Fruit fly (Drosophila melanogaster) whole organism, pupa: ENCODE results near the gene CG6125.

Experiments used
- CG10348 ChIP-seq: fragments of 200-800 bp; sonication (Bioruptor generic); IDR thresholded peaks from 2 replicates; pipeline ENCODE4 v1.3.6; 2022; ENCODE audit warnings: missing biosample characterization, missing genetic modification characterization
- CG12605 ChIP-seq: fragments of 200-800 bp; sonication (Bioruptor generic); IDR thresholded peaks from 2 replicates; pipeline ENCODE4 v1.3.6; 2022; ENCODE audit warnings: missing biosample characterization, missing genetic modification characterization
- CG13204 ChIP-seq: fragments of 200-800 bp; sonication (Bioruptor generic); optimal IDR thresholded peaks from 2 replicates; lab custom pipeline; 2018; ENCODE audit warnings: missing biosample characterization, mild to moderate bottlenecking, missing genetic modification characterization, moderate library complexity
- CG14655 ChIP-seq: fragments of 200-800 bp; sonication (Bioruptor generic); optimal IDR thresholded peaks from 3 replicates; lab custom pipeline; 2017; ENCODE audit warnings: mild to moderate bottlenecking, missing biosample characterization, missing genetic modification reagents, missing genetic modification characterization
- CG15710 ChIP-seq: fragments of 200-800 bp; sonication (Bioruptor generic); optimal IDR thresholded peaks from 2 replicates; lab custom pipeline; 2018; ENCODE audit warnings: missing biosample characterization, mild to moderate bottlenecking, missing genetic modification characterization, moderate library complexity
- CG17806 ChIP-seq: fragments of 200-800 bp; sonication (Bioruptor generic); optimal IDR thresholded peaks from 2 replicates; lab custom pipeline; 2018; ENCODE audit warnings: missing biosample characterization, mild to moderate bottlenecking, missing genetic modification characterization, moderate library complexity
- CG32121 ChIP-seq: fragments of 200-800 bp; sonication (Bioruptor generic); IDR thresholded peaks from 2 replicates; pipeline ENCODE4 v1.3.6; 2022; ENCODE audit warnings: missing biosample characterization, missing genetic modification characterization
- CG4496 ChIP-seq: fragments of 200-800 bp; sonication (Bioruptor generic); IDR thresholded peaks from 3 replicates; pipeline ENCODE4 v1.3.6; 2022; ENCODE audit warnings: missing biosample characterization, missing genetic modification characterization
- CG8159 ChIP-seq: fragments of 200-800 bp; sonication (Bioruptor generic); optimal IDR thresholded peaks from 3 replicates; lab custom pipeline; 2018; ENCODE audit warnings: missing biosample characterization, mild to moderate bottlenecking, missing genetic modification characterization, moderate library complexity
- CG8301 ChIP-seq: fragments of 200-800 bp; sonication (Bioruptor generic); optimal IDR thresholded peaks from 2 replicates; lab custom pipeline; 2018; ENCODE audit warnings: missing biosample characterization, mild to moderate bottlenecking, missing genetic modification characterization
- CG9948 ChIP-seq: fragments of 200-800 bp; sonication (Bioruptor generic); optimal IDR thresholded peaks from 2 replicates; lab custom pipeline; 2018; ENCODE audit warnings: missing biosample characterization, mild to moderate bottlenecking, missing genetic modification characterization, moderate library complexity
- D1 ChIP-seq: fragments of 200-800 bp; sonication (Bioruptor generic); optimal IDR thresholded peaks from 2 replicates; lab custom pipeline; 2018; ENCODE audit warnings: missing biosample characterization, mild to moderate bottlenecking, missing genetic modification characterization, moderate library complexity
- EcR ChIP-seq: fragments of 200-800 bp; sonication (Bioruptor generic); optimal IDR thresholded peaks from 3 replicates; lab custom pipeline; 2019; ENCODE audit warnings: missing biosample characterization, missing genetic modification characterization, mild to moderate bottlenecking, moderate library complexity, missing genetic modification reagents
- Ets98B ChIP-seq: fragments of 200-800 bp; sonication (Bioruptor generic); IDR thresholded peaks from 2 replicates; pipeline ENCODE4 v1.3.6; 2022; ENCODE audit warnings: missing biosample characterization, missing genetic modification characterization
- Pif1A ChIP-seq: fragments of 200-800 bp; sonication (Bioruptor generic); optimal IDR thresholded peaks from 3 replicates; lab custom pipeline; 2016; ENCODE audit warnings: missing biosample characterization, missing genetic modification characterization
- Pif1B ChIP-seq: fragments of 200-800 bp; sonication (Bioruptor generic); optimal IDR thresholded peaks from 3 replicates; lab custom pipeline; 2016; ENCODE audit warnings: missing biosample characterization, missing genetic modification characterization
- Snoo ChIP-seq: fragments of 200-800 bp; sonication (Bioruptor generic); optimal IDR thresholded peaks from 3 replicates; lab custom pipeline; 2017; ENCODE audit warnings: missing biosample characterization, mild to moderate bottlenecking, missing genetic modification characterization, inconsistent platforms
- fd96Ca ChIP-seq: fragments of 200-800 bp; sonication (Bioruptor generic); IDR thresholded peaks from 3 replicates; pipeline ENCODE4 v1.3.6; 2022; ENCODE audit warnings: missing biosample characterization, missing genetic modification characterization
- gl ChIP-seq: fragments of 200-800 bp; sonication (Bioruptor generic); optimal IDR thresholded peaks from 2 replicates; lab custom pipeline; 2018; ENCODE audit warnings: missing biosample characterization, mild to moderate bottlenecking, missing genetic modification characterization
- rn ChIP-seq: fragments of 200-800 bp; sonication (Bioruptor generic); IDR thresholded peaks from 2 replicates; pipeline ENCODE4 v1.3.6; 2022; ENCODE audit warnings: missing biosample characterization, missing genetic modification characterization

The CG6125 gene

dm6 chr3R:15407020-15407501, at the start of gene CG6125:
CG6125 (minus strand) TSS chr3R:15407070.
- no peak for TF ChIP-seq Pif1B (GFP tag; lab: Kevin White, UChicago)
- TF ChIP-seq D1 (tag; lab: Kevin White, UChicago) = no peak
- TF ChIP-seq rn (GFP tag; lab: Robert Waterston, UW) = no peak
- no peak for TF ChIP-seq CG8301 (tag; lab: Kevin White, UChicago)
- no peak for TF ChIP-seq fd96Ca (GFP tag; lab: Robert Waterston, UW)
- TF ChIP-seq CG12605 (GFP tag; lab: Robert Waterston, UW) = no peak

dm6 chr3R:15451344-15452107, 44.7 kb upstream of the CG6125 start:
- TF ChIP-seq EcR (GFP tag; lab: Kevin White, UChicago) (peak; percentile 24), fd96Ca (GFP tag; lab: Robert Waterston, UW) (no peak)

dm6 chr3R:15448657-15449056, 41.8 kb upstream of the CG6125 start:
- no peak for TF ChIP-seq CG17806

- TF ChIP-seq D1 (tag; lab: Kevin White, UChicago) = no peak
- TF ChIP-seq CG8301 (tag; lab: Kevin White, UChicago) = no peak
- no peak for TF ChIP-seq rn (GFP tag; lab: Robert Waterston, UW)
- no peak for TF ChIP-seq Pif1A (GFP tag; lab: Kevin White, UChicago)
Measured at dm6 chr3R:15447791-15448190, 40.9 kb upstream of the CG6125 start.

- TF ChIP-seq CG10348 = no peak
- no peak for TF ChIP-seq Ets98B (GFP tag; lab: Robert Waterston, UW)
- no peak for TF ChIP-seq gl
- TF ChIP-seq CG14655 (GFP tag; lab: Kevin White, UChicago) = no peak
- TF ChIP-seq rn (GFP tag; lab: Robert Waterston, UW) = no peak
- TF ChIP-seq Pif1A (GFP tag; lab: Kevin White, UChicago) = no peak
- no peak for TF ChIP-seq Snoo
Measured at dm6 chr3R:15446149-15446548, 39.3 kb upstream of the CG6125 start.

- TF ChIP-seq Pif1A (GFP tag; lab: Kevin White, UChicago) (no peak), rn (GFP tag; lab: Robert Waterston, UW) (no peak), CG4496 (GFP tag; lab: Robert Waterston, UW) (no peak), CG32121 (GFP tag; lab: Robert Waterston, UW) (no peak), CG15710 (tag; lab: Kevin White, UChicago) (no peak), CG14655 (GFP tag; lab: Kevin White, UChicago) (no peak), fd96Ca (GFP tag; lab: Robert Waterston, UW) (no peak), CG17806 (no peak), CG9948 (tag; lab: Kevin White, UChicago) (no peak), CG8159 (no peak), CG13204 (no peak), EcR (GFP tag; lab: Kevin White, UChicago) (no peak), CG8301 (tag; lab: Kevin White, UChicago) (no peak), CG12605 (GFP tag; lab: Robert Waterston, UW) (no peak), gl (no peak), Ets98B (GFP tag; lab: Robert Waterston, UW) (no peak), D1 (tag; lab: Kevin White, UChicago) (no peak)
Measured at dm6 chr3R:15439669-15440068, 32.8 kb upstream of the CG6125 start, which contains the start of gene Act88F. Act88F (plus strand) TSS chr3R:15439969.

- TF ChIP-seq CG14655 (GFP tag; lab: Kevin White, UChicago) = peak; percentile 20
- TF ChIP-seq D1 (tag; lab: Kevin White, UChicago) = peak; percentile 87
- no peak for TF ChIP-seq CG10348
- peak; percentile 29; the same call in 1 of the 3 replicates for TF ChIP-seq CG4496 (GFP tag; lab: Robert Waterston, UW)
- TF ChIP-seq Snoo = peak; percentile 23
- no peak for TF ChIP-seq CG15710 (tag; lab: Kevin White, UChicago)
- TF ChIP-seq, all 21 proteins: peak for 4
Measured at dm6 chr3R:15437458-15438414, 30.9 kb upstream of the CG6125 start.
